In genomic region chr3R:19180263-19180893, dm6 we compare ENCODE assay signal across 3 fruit fly cellular contexts.
TF ChIP-seq lines count a peak whose summit lies in the region.

Gene CG5555 (minus strand): TSS chr3R:19180538.
Gene myd (plus strand): TSS chr3R:19180659.

TF ChIP-seq in whole organism, embryonic, 481 proteins besides CTCF, POLR2A, EP300 and RAD21 (continued from another document and continues in another):
- TF ChIP-seq CG17829 (tag; optimal IDR thresholded peaks at IDR 0.05; lab: Kevin White, UChicago): peak; percentile 32
- TF ChIP-seq CG15073 (GFP tag; optimal IDR thresholded peaks at IDR 0.05; lab: Kevin White, UChicago): no peak
- TF ChIP-seq Blimp-1 (GFP tag; optimal IDR thresholded peaks at IDR 0.05; lab: Kevin White, UChicago): peak; percentile 27
- TF ChIP-seq CG9932 (GFP tag; IDR thresholded peaks at IDR 0.05; lab: Robert Waterston, UW): peak; percentile 74
- TF ChIP-seq CG4424 (GFP tag; optimal IDR thresholded peaks at IDR 0.05; lab: Kevin White, UChicago): no peak
- peak; percentile 91 for TF ChIP-seq CG2116 (GFP tag; optimal IDR thresholded peaks at IDR 0.05; lab: Kevin White, UChicago)
- peak; percentile 24 for TF ChIP-seq CG18011 (GFP tag; optimal IDR thresholded peaks at IDR 0.05; lab: Kevin White, UChicago)
- peak; percentile 45 for TF ChIP-seq eyg (GFP tag; optimal IDR thresholded peaks at IDR 0.05; lab: Kevin White, UChicago)
- TF ChIP-seq CG15514 (GFP tag; optimal IDR thresholded peaks at IDR 0.05; lab: Kevin White, UChicago): peak; percentile 99
- peak; percentile 49 for TF ChIP-seq CG12391 (tag; optimal IDR thresholded peaks at IDR 0.05; lab: Kevin White, UChicago)
- TF ChIP-seq Xrp1 (GFP tag; IDR thresholded peaks at IDR 0.05; lab: Robert Waterston, UW): peak; percentile 27; the same call in 1 of the 2 replicates
- TF ChIP-seq CG16813 (GFP tag; IDR thresholded peaks at IDR 0.05; lab: Robert Waterston, UW; ENCODE audit: partially characterized antibody): peak; percentile 68
- TF ChIP-seq PHDP (tag; optimal IDR thresholded peaks at IDR 0.05; lab: Kevin White, UChicago): peak; percentile 63
- 0 out of 2 replicates have a peak, but pooled peaks have one; percentile 35 for TF ChIP-seq CG11085 (GFP tag; IDR thresholded peaks at IDR 0.05; lab: Robert Waterston, UW)
- peak; percentile 56; the same call in 1 of the 2 replicates for TF ChIP-seq CG14014 (GFP tag; IDR thresholded peaks at IDR 0.05; lab: Robert Waterston, UW)
- TF ChIP-seq CG34224 (GFP tag; IDR thresholded peaks at IDR 0.05; lab: Robert Waterston, UW; ENCODE audit: partially characterized antibody): peak; percentile 82
- TF ChIP-seq exex (tag; optimal IDR thresholded peaks at IDR 0.05; lab: Kevin White, UChicago): no peak
- no peak for TF ChIP-seq CG1233 (GFP tag; optimal IDR thresholded peaks at IDR 0.05; lab: Kevin White, UChicago)
- peak; percentile 79; the same call in 3 of the 4 replicates for TF ChIP-seq chinmo (GFP tag; IDR thresholded peaks at IDR 0.05; lab: Robert Waterston, UW; ENCODE audit: partially characterized antibody)
- TF ChIP-seq D (optimal IDR thresholded peaks at IDR 0.05; lab: Kevin White, UChicago): no peak
- TF ChIP-seq D (GFP tag; optimal IDR thresholded peaks at IDR 0.05; lab: Kevin White, UChicago): no peak
- TF ChIP-seq bowl (GFP tag; IDR thresholded peaks at IDR 0.05; lab: Robert Waterston, UW): peak; percentile 19; the same call in 1 of the 2 replicates
- no peak for TF ChIP-seq CG32772 (GFP tag; IDR thresholded peaks at IDR 0.05; lab: Robert Waterston, UW)
- TF ChIP-seq CG18262 (tag; optimal IDR thresholded peaks at IDR 0.05; lab: Kevin White, UChicago): peak; percentile 11
- peak; percentile 49 for TF ChIP-seq CG33213 (GFP tag; optimal IDR thresholded peaks at IDR 0.05; lab: Kevin White, UChicago)
- peak; percentile 69; the same call in 1 of the 2 replicates for TF ChIP-seq ato (GFP tag; IDR thresholded peaks at IDR 0.05; lab: Robert Waterston, UW; ENCODE audit: partially characterized antibody)
- TF ChIP-seq CG13424 (tag; optimal IDR thresholded peaks at IDR 0.05; lab: Kevin White, UChicago): peak; percentile 34
- peak; percentile 65 for TF ChIP-seq Jarid2 (GFP tag; optimal IDR thresholded peaks at IDR 0.05; lab: Kevin White, UChicago)
- TF ChIP-seq CG6854 (GFP tag; optimal IDR thresholded peaks at IDR 0.05; lab: Kevin White, UChicago): no peak
- no peak for TF ChIP-seq Dbx (GFP tag; IDR thresholded peaks at IDR 0.05; lab: Robert Waterston, UW)
- TF ChIP-seq BEAF-32 (GFP tag; optimal IDR thresholded peaks at IDR 0.05; lab: Kevin White, UChicago): peak; percentile 67
- TF ChIP-seq dysf (GFP tag; IDR thresholded peaks at IDR 0.05; lab: Robert Waterston, UW): peak; percentile 48; the same call in 2 of the 3 replicates
- TF ChIP-seq CG12769 (tag; optimal IDR thresholded peaks at IDR 0.05; lab: Kevin White, UChicago): peak; percentile 53
- peak; percentile 30; the same call in 1 of the 2 replicates for TF ChIP-seq ranshi (GFP tag; IDR thresholded peaks at IDR 0.05; lab: Robert Waterston, UW)
- TF ChIP-seq abd-A (tag; optimal IDR thresholded peaks at IDR 0.05; lab: Kevin White, UChicago): peak; percentile 47
- TF ChIP-seq CG7928 (GFP tag; optimal IDR thresholded peaks at IDR 0.05; lab: Kevin White, UChicago): peak; percentile 7
- peak; percentile 57 for TF ChIP-seq disco-r (GFP tag; optimal IDR thresholded peaks at IDR 0.05; lab: Kevin White, UChicago)
- TF ChIP-seq Hmr (GFP tag; optimal IDR thresholded peaks at IDR 0.05; lab: Kevin White, UChicago): peak; percentile 60
- peak; percentile 59 for TF ChIP-seq B-H2 (GFP tag; optimal IDR thresholded peaks at IDR 0.05; lab: Kevin White, UChicago)
- TF ChIP-seq crp (GFP tag; optimal IDR thresholded peaks at IDR 0.05; lab: Kevin White, UChicago): peak in 1 of 2 experiments; percentile 4
- TF ChIP-seq vnd (GFP tag; IDR thresholded peaks at IDR 0.05; lab: Robert Waterston, UW; ENCODE audit: partially characterized antibody): peak; percentile 78

TF ChIP-seq in whole organism, prepupa, 60 proteins besides CTCF, POLR2A, EP300 and RAD21 (continued from another document):
- TF ChIP-seq Blimp-1 (GFP tag; optimal IDR thresholded peaks at IDR 0.05; lab: Kevin White, UChicago): peak; percentile 89
- TF ChIP-seq dac (GFP tag; optimal IDR thresholded peaks at IDR 0.05; lab: Kevin White, UChicago): no peak
- TF ChIP-seq topi (GFP tag; optimal IDR thresholded peaks at IDR 0.05; lab: Kevin White, UChicago): peak; percentile 57
- no peak for TF ChIP-seq Hr38 (GFP tag; optimal IDR thresholded peaks at IDR 0.05; lab: Kevin White, UChicago)
- TF ChIP-seq CG3032 (tag; optimal IDR thresholded peaks at IDR 0.05; lab: Kevin White, UChicago): peak; percentile 48
- TF ChIP-seq Hr39 (GFP tag; optimal IDR thresholded peaks at IDR 0.05; lab: Kevin White, UChicago): peak; percentile 62
- peak; percentile 53 for TF ChIP-seq acj6 (GFP tag; optimal IDR thresholded peaks at IDR 0.05; lab: Kevin White, UChicago)
- TF ChIP-seq ss (GFP tag; optimal IDR thresholded peaks at IDR 0.05; lab: Kevin White, UChicago): peak; percentile 29 to 54
- TF ChIP-seq Ets96B (tag; optimal IDR thresholded peaks at IDR 0.05; lab: Kevin White, UChicago): peak; percentile 46
- TF ChIP-seq CG15336 (GFP tag; IDR thresholded peaks at IDR 0.05; lab: Robert Waterston, UW): peak; percentile 74
- peak; percentile 54 for TF ChIP-seq CG8632 (GFP tag; optimal IDR thresholded peaks at IDR 0.05; lab: Kevin White, UChicago)
- no peak; the same call in 1 of the 3 replicates for TF ChIP-seq CG8119 (GFP tag; IDR thresholded peaks at IDR 0.05; lab: Robert Waterston, UW)
- TF ChIP-seq CG9139 (GFP tag; optimal IDR thresholded peaks at IDR 0.05; lab: Kevin White, UChicago): peak; percentile 28
- TF ChIP-seq lz (GFP tag; optimal IDR thresholded peaks at IDR 0.05; lab: Kevin White, UChicago): peak; percentile 66
- TF ChIP-seq CG10669 (GFP tag; optimal IDR thresholded peaks at IDR 0.05; lab: Kevin White, UChicago): no peak
- peak; percentile 45 for TF ChIP-seq Ets21C (GFP tag; optimal IDR thresholded peaks at IDR 0.05; lab: Kevin White, UChicago)
- no peak for TF ChIP-seq CG16779 (tag; optimal IDR thresholded peaks at IDR 0.05; lab: Kevin White, UChicago)
- TF ChIP-seq CG3919 (GFP tag; optimal IDR thresholded peaks at IDR 0.05; lab: Kevin White, UChicago): peak; percentile 16
- peak; percentile 16 for TF ChIP-seq Eip93F (GFP tag; optimal IDR thresholded peaks at IDR 0.05; lab: Kevin White, UChicago)
- TF ChIP-seq Lpt (GFP tag; optimal IDR thresholded peaks at IDR 0.05; lab: Kevin White, UChicago): peak; percentile 17
- TF ChIP-seq svp (GFP tag; lab: Kevin White, UChicago): peak; percentile 79
- TF ChIP-seq salr (GFP tag; optimal IDR thresholded peaks at IDR 0.05; lab: Kevin White, UChicago): no peak
- no peak for TF ChIP-seq Smox (GFP tag; optimal IDR thresholded peaks at IDR 0.05; lab: Kevin White, UChicago)
- no peak for TF ChIP-seq Gug (GFP tag; IDR thresholded peaks at IDR 0.05; lab: Robert Waterston, UW)
- peak; percentile 75 for TF ChIP-seq pdm3 (GFP tag; optimal IDR thresholded peaks at IDR 0.05; lab: Kevin White, UChicago)
- TF ChIP-seq CG6854 (GFP tag; optimal IDR thresholded peaks at IDR 0.05; lab: Kevin White, UChicago): no peak
- peak; percentile 2 for TF ChIP-seq CG4318 (GFP tag; optimal IDR thresholded peaks at IDR 0.05; lab: Kevin White, UChicago)
- TF ChIP-seq CG7368 (GFP tag; optimal IDR thresholded peaks at IDR 0.05; lab: Kevin White, UChicago): peak; percentile 20
- TF ChIP-seq Met (GFP tag; optimal IDR thresholded peaks at IDR 0.05; lab: Kevin White, UChicago): peak; percentile 62
- peak; percentile 70 for TF ChIP-seq CG34406 (GFP tag; optimal IDR thresholded peaks at IDR 0.05; lab: Kevin White, UChicago)
- TF ChIP-seq CG8319 (GFP tag; optimal IDR thresholded peaks at IDR 0.05; lab: Kevin White, UChicago): no peak
- TF ChIP-seq CG11902 (GFP tag; optimal IDR thresholded peaks at IDR 0.05; lab: Kevin White, UChicago): no peak
- TF ChIP-seq CG32006 (GFP tag; optimal IDR thresholded peaks at IDR 0.05; lab: Kevin White, UChicago): no peak
- TF ChIP-seq dsx (GFP tag; optimal IDR thresholded peaks at IDR 0.05; lab: Kevin White, UChicago; ENCODE audit: poor library complexity, severe bottlenecking): peak; percentile 23
- peak; percentile 74 for TF ChIP-seq esn (GFP tag; optimal IDR thresholded peaks at IDR 0.05; lab: Kevin White, UChicago)
- TF ChIP-seq spab (GFP tag; optimal IDR thresholded peaks at IDR 0.05; lab: Kevin White, UChicago): no peak
- TF ChIP-seq Sox102F (GFP tag; optimal IDR thresholded peaks at IDR 0.05; lab: Kevin White, UChicago): peak; percentile 68
- TF ChIP-seq cyc (GFP tag; optimal IDR thresholded peaks at IDR 0.05; lab: Kevin White, UChicago): peak; percentile 39
- no peak; the same call in 1 of the 2 replicates for TF ChIP-seq CG11294 (GFP tag; IDR thresholded peaks at IDR 0.05; lab: Robert Waterston, UW)
- peak; percentile 97 for TF ChIP-seq vri (GFP tag; optimal IDR thresholded peaks at IDR 0.05; lab: Kevin White, UChicago)

TF ChIP-seq in whole organism, wandering third instar larva, 38 proteins besides CTCF, POLR2A, EP300 and RAD21 (continued from another document):
- TF ChIP-seq Dif (GFP tag; optimal IDR thresholded peaks at IDR 0.05; lab: Kevin White, UChicago; ENCODE audit: partially characterized antibody) (peak; percentile 51), CG32264 (GFP tag; optimal IDR thresholded peaks at IDR 0.05; lab: Kevin White, UChicago) (peak; percentile 54), Abd-B (GFP tag; optimal IDR thresholded peaks at IDR 0.05; lab: Kevin White, UChicago) (no peak), Vsx2 (GFP tag; optimal IDR thresholded peaks at IDR 0.05; lab: Kevin White, UChicago; ENCODE audit: partially characterized antibody) (peak; percentile 20), Myc (optimal IDR thresholded peaks at IDR 0.05; lab: Kevin White, UChicago) (no peak), foxo (GFP tag; optimal IDR thresholded peaks at IDR 0.05; lab: Kevin White, UChicago) (peak in 1 of 2 experiments; percentile 62), pan (optimal IDR thresholded peaks at IDR 0.05; lab: Kevin White, UChicago) (no peak), fru (GFP tag; optimal IDR thresholded peaks at IDR 0.05; lab: Kevin White, UChicago) (peak; percentile 90), Rel (GFP tag; optimal IDR thresholded peaks at IDR 0.05; lab: Kevin White, UChicago) (no peak), Rel (tag; optimal IDR thresholded peaks at IDR 0.05; lab: Kevin White, UChicago) (peak; percentile 39)
